Worm (Caenorhabditis elegans): ENCODE results near the gene Y39G8B.1.
A peak's percentile ranks its signal among the peaks of the same experiment; 100 is the strongest.

The Y39G8B.1 gene

ce11 chrII:13979833-13980513 lies 6.4 kb upstream of the Y39G8B.1 start, which contains the start of gene sre-48 (continued):
- TF ChIP-seq arid-1 (GFP tag; conservative IDR thresholded peaks at IDR 0.05) (no peak), zip-2 (tag; optimal IDR thresholded peaks at IDR 0.05) (no peak), mes-2 (tag; optimal IDR thresholded peaks at IDR 0.05; ENCODE audit: poor library complexity, severe bottlenecking) (no peak), daf-8 (GFP tag; IDR thresholded peaks at IDR 0.05) (no peak), aly-2 (tag; optimal IDR thresholded peaks at IDR 0.05) (no peak), T26A8.4 (GFP tag; IDR thresholded peaks at IDR 0.05) (no peak), madf-5 (GFP tag; IDR thresholded peaks at IDR 0.05) (no peak), zag-1 (tag; optimal IDR thresholded peaks at IDR 0.05) (no peak), sdz-12 (GFP tag; optimal IDR thresholded peaks at IDR 0.05) (no peak), D1046.2 (GFP tag; IDR thresholded peaks at IDR 0.05) (no peak), hlh-30 (tag; optimal IDR thresholded peaks at IDR 0.05; ENCODE audit: insufficient read depth) (peak; percentile 43)

- TF ChIP-seq nhr-11 (tag; optimal IDR thresholded peaks at IDR 0.05): no peak
- no peak for TF ChIP-seq nhr-111 (GFP tag; optimal IDR thresholded peaks at IDR 0.05)
- no peak for TF ChIP-seq spr-3 (GFP tag; optimal IDR thresholded peaks at IDR 0.05)
- TF ChIP-seq daf-16 (GFP tag; optimal IDR thresholded peaks at IDR 0.05): no peak
- no peak for TF ChIP-seq daf-16 (tag; optimal IDR thresholded peaks at IDR 0.05)
- no peak for TF ChIP-seq zfp-3 (GFP tag; conservative IDR thresholded peaks at IDR 0.05)
- no peak for TF ChIP-seq ceh-44 (GFP tag; IDR thresholded peaks at IDR 0.05)
- TF ChIP-seq php-3 (GFP tag; IDR thresholded peaks at IDR 0.05): no peak
Observed at ce11 chrII:13977701-13978100, 4.1 kb upstream of the Y39G8B.1 start.

- no peak for TF ChIP-seq ceh-44 (GFP tag; IDR thresholded peaks at IDR 0.05)
- TF ChIP-seq ztf-7 (tag; optimal IDR thresholded peaks at IDR 0.05): no peak
- no peak for TF ChIP-seq lin-39 (tag; optimal IDR thresholded peaks at IDR 0.05)
- TF ChIP-seq daf-12 (tag; optimal IDR thresholded peaks at IDR 0.05): no peak
- peak; percentile 88 for TF ChIP-seq nhr-42 (GFP tag; IDR thresholded peaks at IDR 0.05)
- peak; percentile 81 for TF ChIP-seq hlh-11 (tag; optimal IDR thresholded peaks at IDR 0.05)
- TF ChIP-seq mdl-1 (tag; optimal IDR thresholded peaks at IDR 0.05): peak in 1 of 2 experiments; percentile 54
- no peak for TF ChIP-seq saeg-2 (GFP tag; IDR thresholded peaks at IDR 0.05)
- TF ChIP-seq nhr-111 (GFP tag; optimal IDR thresholded peaks at IDR 0.05): no peak
- peak; percentile 85 for TF ChIP-seq dpl-1 (GFP tag; optimal IDR thresholded peaks at IDR 0.05)
- no peak for TF ChIP-seq zip-2 (tag; optimal IDR thresholded peaks at IDR 0.05)
- no peak for TF ChIP-seq ama-1 (optimal IDR thresholded peaks at IDR 0.05)
- peak in 1 of 2 experiments; percentile 97 for TF ChIP-seq unc-62 (GFP tag; optimal IDR thresholded peaks at IDR 0.05 in 1 of 2)
- TF ChIP-seq unc-62 (tag; optimal IDR thresholded peaks at IDR 0.05): no peak
- peak; percentile 72 for TF ChIP-seq nhr-11 (tag; optimal IDR thresholded peaks at IDR 0.05)
- TF ChIP-seq dve-1 (tag; optimal IDR thresholded peaks at IDR 0.05; ENCODE audit: insufficient read depth): peak; percentile 89
- TF ChIP-seq nhr-25 (tag; optimal IDR thresholded peaks at IDR 0.05; ENCODE audit: borderline replicate concordance, insufficient read depth): peak; percentile 66
- no peak for TF ChIP-seq daf-16 (GFP tag; optimal IDR thresholded peaks at IDR 0.05)
- peak; percentile 71 for TF ChIP-seq daf-16 (tag; optimal IDR thresholded peaks at IDR 0.05)
- TF ChIP-seq T20F7.1 (GFP tag; optimal IDR thresholded peaks at IDR 0.05): no peak
- peak in 1 of 2 experiments; percentile 73 for TF ChIP-seq hif-1 (tag; optimal IDR thresholded peaks at IDR 0.05)
- no peak for TF ChIP-seq zip-11 (GFP tag; IDR thresholded peaks at IDR 0.05)
- TF ChIP-seq pha-4 (GFP tag; IDR thresholded peaks at IDR 0.05): no peak
- TF ChIP-seq pha-4 (tag; optimal IDR thresholded peaks at IDR 0.05): peak; percentile 4
- peak; percentile 56; the same call in 1 of the 2 replicates for TF ChIP-seq zfp-3 (GFP tag; conservative IDR thresholded peaks at IDR 0.05)
- TF ChIP-seq spr-3 (GFP tag; optimal IDR thresholded peaks at IDR 0.05): no peak
- no peak for TF ChIP-seq gei-8 (GFP tag; optimal IDR thresholded peaks at IDR 0.05)
- no peak for TF ChIP-seq vab-7 (GFP tag; IDR thresholded peaks at IDR 0.05)
- TF ChIP-seq mes-2 (tag; optimal IDR thresholded peaks at IDR 0.05; ENCODE audit: poor library complexity, severe bottlenecking): peak; percentile 90
- TF ChIP-seq nhr-76 (tag; optimal IDR thresholded peaks at IDR 0.05): no peak
- TF ChIP-seq nhr-6 (tag; optimal IDR thresholded peaks at IDR 0.05): peak; percentile 74
- TF ChIP-seq snpc-1.2 (GFP tag; IDR thresholded peaks at IDR 0.05): peak; percentile 51; the same call in 1 of the 2 replicates
- peak; percentile 70 for TF ChIP-seq nhr-28 (tag; optimal IDR thresholded peaks at IDR 0.05)
- peak; percentile 88 for TF ChIP-seq rbr-2 (tag; optimal IDR thresholded peaks at IDR 0.05)
- peak; percentile 75; the same call in 1 of the 2 replicates for TF ChIP-seq tra-1 (GFP tag; IDR thresholded peaks at IDR 0.05)
- TF ChIP-seq lin-13 (GFP tag; optimal IDR thresholded peaks at IDR 0.05): peak; percentile 86
Observed at ce11 chrII:13976161-13976560, 2.5 kb upstream of the Y39G8B.1 start, which contains the start of gene Y39G8B.2. Gene Y39G8B.2, minus strand, starts transcription at chrII:13976221.

All from whole organism, L4 larva.